Fruit fly (Drosophila melanogaster): ENCODE results near the gene g.

g gene

DNA sequence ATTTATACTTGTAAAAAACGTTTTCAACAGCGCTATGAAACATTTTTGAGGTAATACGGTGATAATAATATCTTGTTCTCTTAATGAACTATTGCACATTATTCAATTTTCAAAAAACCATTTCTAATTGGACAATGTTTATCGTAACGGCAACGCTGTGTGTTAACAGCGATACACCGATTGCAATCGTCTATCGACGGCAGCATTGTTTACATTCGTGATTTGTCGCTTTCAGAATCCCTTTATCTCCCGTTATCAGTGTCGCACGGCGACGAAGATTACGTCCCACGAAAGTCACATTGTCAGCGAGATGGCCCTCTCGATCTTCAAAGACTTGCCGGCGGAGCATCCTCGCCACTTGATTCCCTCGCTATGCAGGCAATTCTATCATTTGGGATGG is 1.9 kb upstream of the g start, which contains the start of gene CG11134:
Gene CG11134, plus strand, starts transcription at position 4 of the 400 bp plus-strand sequence.
- no peak for TF ChIP-seq Rel (GFP tag; optimal IDR thresholded peaks at IDR 0.05)
- TF ChIP-seq Rel (tag; optimal IDR thresholded peaks at IDR 0.05) = peak; percentile 5
- no peak for TF ChIP-seq psq (GFP tag; optimal IDR thresholded peaks at IDR 0.05)

DNA sequence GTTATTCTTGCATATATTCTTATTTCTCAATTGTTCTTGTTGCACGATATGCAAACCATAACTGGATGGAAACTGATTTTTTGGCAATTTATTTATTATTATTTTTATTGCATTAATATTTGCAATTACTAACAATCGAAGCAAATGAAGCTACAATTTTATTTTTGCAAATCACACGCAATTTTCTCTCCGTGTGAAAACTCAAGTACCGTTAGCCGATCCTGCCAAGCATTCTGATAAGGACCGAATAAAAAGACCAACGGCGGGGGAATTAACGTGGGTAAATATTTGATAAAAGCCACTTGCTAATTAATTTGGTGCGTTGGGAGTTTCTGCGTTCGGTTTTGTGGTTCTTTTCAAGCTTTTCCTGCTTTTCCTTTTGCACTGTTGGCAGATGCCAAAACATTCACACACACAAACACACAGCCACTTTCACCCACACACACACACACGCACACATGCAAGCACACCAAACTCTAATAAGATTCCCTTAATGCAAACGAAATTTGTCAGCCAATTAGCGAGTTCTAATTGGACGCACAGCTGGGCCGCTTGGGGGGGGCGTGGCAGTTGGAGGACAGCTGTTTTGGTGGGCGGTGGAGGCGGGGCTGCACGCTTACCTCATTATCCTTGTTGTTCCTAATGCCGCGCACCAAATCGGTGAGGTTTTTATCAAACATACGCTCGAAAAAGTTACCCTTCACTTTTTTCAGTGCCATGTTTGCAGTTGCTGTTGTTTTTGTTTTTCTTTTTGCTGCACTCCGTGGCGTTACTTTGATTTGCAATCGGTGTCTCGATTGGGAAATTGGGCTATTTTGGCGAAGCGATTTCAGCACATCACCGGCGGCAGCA is 530 bp downstream of the g start:
- no peak for TF ChIP-seq Abd-B (GFP tag; optimal IDR thresholded peaks at IDR 0.05)
- TF ChIP-seq CG32264 (GFP tag; optimal IDR thresholded peaks at IDR 0.05) = no peak
- no peak for TF ChIP-seq rgr (GFP tag; optimal IDR thresholded peaks at IDR 0.05)
- TF ChIP-seq tai (GFP tag; optimal IDR thresholded peaks at IDR 0.05) = no peak
- TF ChIP-seq foxo (GFP tag; optimal IDR thresholded peaks at IDR 0.05) = no peak
- no peak for TF ChIP-seq Hr78 (GFP tag; optimal IDR thresholded peaks at IDR 0.05)
- TF ChIP-seq Vsx2 (GFP tag; optimal IDR thresholded peaks at IDR 0.05; ENCODE audit: partially characterized antibody) = no peak

DNA sequence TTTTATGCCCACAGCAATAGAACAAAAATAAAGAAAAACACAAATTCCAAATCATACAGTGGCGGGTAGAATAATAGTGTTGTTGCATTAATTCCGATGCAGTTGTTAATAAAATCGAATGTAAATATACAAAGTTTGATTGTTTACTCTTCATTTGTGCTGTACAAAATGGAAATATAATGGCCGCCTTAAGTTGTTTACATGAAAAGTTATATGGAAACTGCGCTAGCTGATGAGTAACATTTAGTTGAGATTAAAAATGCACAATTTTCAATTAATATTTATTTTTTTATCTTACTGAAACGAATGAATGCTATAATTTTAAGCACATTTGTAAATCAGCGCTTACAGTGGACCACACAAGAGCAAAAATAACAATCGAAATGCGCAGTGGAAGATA is 1.2 kb downstream of the g start:
- TF ChIP-seq woc (GFP tag; optimal IDR thresholded peaks at IDR 0.05) = peak; percentile 10
- TF ChIP-seq HLH106 (tag; optimal IDR thresholded peaks at IDR 0.05) = no peak
- TF ChIP-seq dsf (GFP tag; optimal IDR thresholded peaks at IDR 0.05; ENCODE audit: borderline replicate concordance) = no peak
- TF ChIP-seq Rel (GFP tag; optimal IDR thresholded peaks at IDR 0.05) = no peak
- TF ChIP-seq Rel (tag; optimal IDR thresholded peaks at IDR 0.05) = no peak
- no peak for TF ChIP-seq jim (GFP tag; optimal IDR thresholded peaks at IDR 0.05)
- TF ChIP-seq Hr78 (GFP tag; optimal IDR thresholded peaks at IDR 0.05) = no peak
- no peak for TF ChIP-seq CrebA (GFP tag; optimal IDR thresholded peaks at IDR 0.05; ENCODE audit: borderline replicate concordance)
- no peak for TF ChIP-seq N (GFP tag; optimal IDR thresholded peaks at IDR 0.05)
- peak; percentile 10 for TF ChIP-seq psq (GFP tag; optimal IDR thresholded peaks at IDR 0.05)
- peak; percentile 46 for TF ChIP-seq OdsH (GFP tag; optimal IDR thresholded peaks at IDR 0.05)
- no peak for TF ChIP-seq Vsx2 (GFP tag; optimal IDR thresholded peaks at IDR 0.05; ENCODE audit: partially characterized antibody)

DNA sequence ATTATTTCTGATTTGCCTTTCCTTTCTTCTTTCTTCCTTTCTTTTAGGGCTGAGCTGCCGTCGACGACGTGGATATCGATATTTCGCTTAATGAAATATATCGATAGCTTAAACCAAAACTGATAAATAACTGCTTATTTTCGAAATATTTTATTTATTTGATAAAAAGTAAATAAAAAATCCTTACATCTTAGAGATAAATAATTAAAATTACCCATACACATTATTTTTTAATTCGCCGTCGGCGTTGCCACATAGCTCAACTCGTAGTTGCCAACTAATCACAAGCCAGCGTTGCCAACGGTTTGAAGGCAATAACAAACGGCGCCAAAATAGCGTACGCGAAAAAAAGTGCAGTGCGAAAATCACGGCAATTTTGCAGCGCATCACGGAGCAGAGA is 14.1 kb downstream of the g start, which contains the start of the genes Mrgn1 and mus101:
Gene Mrgn1, minus strand, starts transcription at position 44 of the 400 bp plus-strand sequence.
Gene mus101, plus strand, starts transcription at position 313 of the 400 bp plus-strand sequence.
- no peak for TF ChIP-seq sv (GFP tag; optimal IDR thresholded peaks at IDR 0.05)
- peak; percentile 36 for TF ChIP-seq Myc (optimal IDR thresholded peaks at IDR 0.05)
- peak; percentile 72 for TF ChIP-seq psq (GFP tag; optimal IDR thresholded peaks at IDR 0.05)

DNA sequence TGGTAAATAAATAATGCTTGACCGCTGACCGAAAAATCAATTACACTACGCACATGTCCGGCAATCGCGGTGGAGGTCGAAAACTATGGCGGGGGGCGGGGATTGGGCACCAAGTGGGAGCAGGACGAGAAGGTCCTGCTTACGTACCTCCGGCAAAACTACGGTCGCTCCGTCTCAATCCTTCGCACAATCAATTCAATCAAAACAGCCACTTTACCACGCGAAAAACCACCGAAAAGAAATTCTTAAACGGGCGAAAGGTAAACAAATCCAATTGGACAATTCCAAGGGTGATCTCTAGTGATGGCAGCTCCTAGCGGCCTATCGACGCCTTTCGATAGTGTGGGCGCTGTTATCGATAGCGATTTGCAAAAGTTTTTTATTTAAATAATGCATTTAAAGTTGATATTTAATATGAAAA is 18.1 kb downstream of the g start, which contains the start of gene Nadsyn:
Gene Nadsyn, minus strand, starts transcription at position 304 of the 421 bp plus-strand sequence.
- TF ChIP-seq tai (GFP tag; optimal IDR thresholded peaks at IDR 0.05) (no peak), sage (GFP tag; optimal IDR thresholded peaks at IDR 0.05) (no peak), N (GFP tag; optimal IDR thresholded peaks at IDR 0.05) (no peak), CG9705 (GFP tag; optimal IDR thresholded peaks at IDR 0.05) (no peak)

DNA sequence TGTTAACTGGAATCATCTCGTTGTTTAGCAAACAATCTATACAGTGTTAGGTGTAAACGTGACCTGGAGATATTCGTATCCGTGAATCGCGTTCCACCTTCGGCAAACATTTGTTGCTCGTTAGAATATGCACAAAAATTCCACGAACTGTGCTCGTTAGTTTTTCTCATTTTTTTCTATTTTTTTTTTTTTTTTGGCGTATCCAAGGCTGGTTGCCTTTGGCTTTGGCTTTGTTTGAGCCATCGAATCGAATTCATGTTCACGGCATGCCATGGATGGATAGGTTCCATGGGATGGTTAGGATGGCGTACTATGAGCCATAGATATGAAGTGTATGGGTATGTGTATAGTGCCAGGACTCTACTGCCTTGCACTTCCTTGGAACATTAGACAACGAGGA is 36.4 kb downstream of the g start:
- TF ChIP-seq Rel (GFP tag; optimal IDR thresholded peaks at IDR 0.05) (no peak), Rel (tag; optimal IDR thresholded peaks at IDR 0.05) (no peak), Abd-B (GFP tag; optimal IDR thresholded peaks at IDR 0.05) (no peak), brk (GFP tag; optimal IDR thresholded peaks at IDR 0.05) (no peak), ey (GFP tag; optimal IDR thresholded peaks at IDR 0.05) (no peak), CG9705 (GFP tag; optimal IDR thresholded peaks at IDR 0.05) (no peak), Vsx2 (GFP tag; optimal IDR thresholded peaks at IDR 0.05; ENCODE audit: partially characterized antibody) (no peak), lola (GFP tag; optimal IDR thresholded peaks at IDR 0.05) (no peak), N (GFP tag; optimal IDR thresholded peaks at IDR 0.05) (no peak), h (GFP tag; optimal IDR thresholded peaks at IDR 0.05) (no peak), dmrt93B (GFP tag; optimal IDR thresholded peaks at IDR 0.05) (no peak), Dif (GFP tag; optimal IDR thresholded peaks at IDR 0.05; ENCODE audit: partially characterized antibody) (no peak), Hnf4 (GFP tag; optimal IDR thresholded peaks at IDR 0.05) (no peak), CG32264 (GFP tag; optimal IDR thresholded peaks at IDR 0.05) (no peak), GATAd (GFP tag; optimal IDR thresholded peaks at IDR 0.05) (no peak), dsf (GFP tag; optimal IDR thresholded peaks at IDR 0.05; ENCODE audit: borderline replicate concordance) (no peak)

Measured in whole organism, wandering third instar larva.